Fruit fly (Drosophila melanogaster) ovary, adult (tissue): ENCODE measurements around the gene FRG1.

Experiments
- CG17801 ChIP-seq: fragments of 200-800 bp; optimal IDR thresholded peaks from 2 replicates; lab custom pipeline; 2019; ENCODE audit warnings: missing biosample characterization, mild to moderate bottlenecking, missing genetic modification characterization, moderate library complexity; ENCODE audit not compliant: partially characterized antibody

The FRG1 gene

DNA sequence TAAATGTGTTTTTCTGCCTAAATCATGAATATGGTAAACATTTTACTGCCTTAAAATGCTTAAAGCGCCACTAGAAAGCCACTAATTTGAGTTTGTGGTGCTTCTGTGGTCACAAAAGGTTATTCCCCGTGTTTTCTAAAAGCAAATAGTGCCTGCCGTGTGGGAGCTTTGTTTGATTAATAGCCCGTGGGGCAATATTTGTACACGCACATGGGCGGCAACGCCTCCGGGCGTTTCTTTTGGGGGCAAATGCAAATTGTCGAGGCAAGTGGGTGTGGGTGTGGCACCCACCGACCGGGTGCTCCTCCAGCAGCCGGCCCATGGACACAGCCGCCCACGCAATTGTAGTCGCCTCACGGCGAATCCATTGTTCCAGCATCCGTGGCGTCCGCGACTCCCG lies 20.9 kb downstream of the FRG1 start:
- TF ChIP-seq CG17801 (GFP tag; lab: Kevin White, UChicago), result no peak

DNA sequence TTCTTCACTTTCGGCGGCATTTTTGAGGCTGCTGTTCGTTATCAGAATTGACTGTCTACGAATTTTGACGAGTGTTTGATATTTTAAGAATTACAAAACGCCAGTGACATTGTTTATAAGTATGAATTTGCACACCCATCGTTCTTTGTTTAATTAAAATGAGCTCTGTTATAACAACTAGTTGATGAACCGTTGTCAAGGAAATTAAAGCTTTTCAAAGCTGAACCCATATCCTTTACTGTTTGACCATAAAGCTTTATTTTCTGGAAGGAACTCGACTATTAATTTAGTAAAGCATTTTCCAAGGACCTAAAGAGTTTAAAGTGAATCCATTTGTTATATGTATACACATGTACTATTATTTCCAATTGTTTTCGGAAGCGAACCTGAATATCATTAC lies 21.5 kb downstream of the FRG1 start, which contains the start of gene CG17122:
Gene CG17122, minus strand, starts transcription at position 101 of the 400 bp plus-strand sequence.
- TF ChIP-seq CG17801 (GFP tag; lab: Kevin White, UChicago), result no peak

DNA sequence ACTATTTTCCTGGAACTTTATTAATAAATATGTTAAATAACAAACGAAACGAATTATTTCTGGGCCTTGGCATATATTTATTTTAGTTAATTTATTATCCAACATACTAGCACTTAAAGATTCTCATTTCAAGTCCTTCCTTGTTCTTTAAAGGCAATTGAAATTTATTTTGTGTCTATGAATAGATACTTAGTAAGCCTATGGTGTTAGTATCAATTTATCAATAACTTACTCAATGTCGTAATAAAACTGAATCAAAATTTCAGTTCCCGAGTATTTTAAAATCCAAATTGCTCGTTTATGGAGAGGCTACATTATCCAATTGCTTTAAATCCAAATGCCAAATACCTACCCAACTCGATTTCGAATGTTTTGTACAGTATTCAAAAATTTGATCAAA lies 31.3 kb downstream of the FRG1 start, which contains the start of gene CG32228:
Gene CG32228, plus strand, starts transcription at position 301 of the 400 bp plus-strand sequence.
- TF ChIP-seq CG17801 (GFP tag; lab: Kevin White, UChicago), result no peak

DNA sequence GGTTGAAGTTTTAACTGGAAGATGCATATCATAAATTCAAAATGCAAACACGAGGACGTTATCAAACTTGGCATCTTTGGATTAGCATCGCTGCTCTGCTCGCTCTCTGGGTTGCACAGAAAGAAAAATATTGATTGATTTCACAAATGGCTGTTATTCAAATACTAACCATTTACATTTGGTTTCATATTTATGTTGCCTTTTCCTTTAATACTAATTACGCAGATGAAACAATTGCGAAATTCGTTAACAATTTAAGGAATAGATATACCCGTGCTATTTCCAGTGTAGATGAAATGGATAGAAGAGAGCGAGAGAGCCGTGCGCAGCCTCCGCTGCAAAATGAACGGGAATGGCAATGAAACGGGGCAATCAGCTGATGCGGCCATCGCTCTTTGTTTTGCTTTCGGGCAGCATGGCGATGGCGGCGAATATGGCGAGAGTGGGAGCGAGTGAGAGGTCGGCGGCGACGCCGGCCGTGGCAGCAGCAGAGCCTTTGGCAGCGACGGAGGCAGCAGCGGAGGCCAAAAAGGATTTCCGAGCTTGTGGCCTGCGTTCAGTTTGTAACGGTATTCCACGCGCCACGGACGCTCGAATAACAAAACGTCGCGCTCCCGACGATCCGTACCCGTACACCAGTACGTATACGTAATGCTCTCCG lies 49.1 kb downstream of the FRG1 start, which contains the start of gene rdgC:
Gene rdgC, plus strand, starts transcription at position 568 of the 661 bp plus-strand sequence.
- peak; percentile 31 for TF ChIP-seq CG17801 (GFP tag; lab: Kevin White, UChicago)
